Worm (Caenorhabditis elegans) whole organism, L4/young adult: ENCODE data around the gene fbxb-85.

Experiments used
- W03F9.2 ChIP-seq: fragments of 150-350 bp; optimal IDR thresholded peaks from 2 replicates; lab custom pipeline; 2014; ENCODE audit warnings: missing biosample characterization, missing genetic modification characterization
- dao-5 ChIP-seq: sonication (generic microtip); optimal IDR thresholded peaks from 2 replicates; lab custom pipeline; 2016; ENCODE audit warnings: missing genotype, missing genetic modification characterization, moderate library complexity, missing compliant biosample characterization
- him-1 ChIP-seq: sonication (generic microtip); optimal IDR thresholded peaks from 2 replicates; lab custom pipeline; 2016; ENCODE audit warnings: missing genotype, missing genetic modification reagents, missing genetic modification characterization, missing compliant biosample characterization

DNA sequence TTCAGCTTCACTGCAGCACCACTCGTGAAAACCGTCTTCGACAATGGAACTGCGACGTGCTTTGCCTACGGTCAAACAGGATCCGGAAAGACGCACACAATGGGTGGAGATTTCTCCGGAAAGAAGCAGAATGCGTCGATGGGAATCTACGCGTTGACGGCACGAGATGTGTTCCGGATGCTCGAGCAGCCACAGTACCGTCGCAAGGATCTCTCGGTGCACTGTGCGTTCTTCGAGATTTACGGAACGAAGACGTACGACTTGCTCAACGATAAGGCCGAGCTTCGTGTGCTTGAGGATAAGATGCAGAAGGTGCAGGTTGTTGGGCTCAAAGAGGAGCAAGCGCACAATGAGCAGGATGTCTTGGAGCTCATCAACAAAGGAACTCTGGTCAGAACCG, 39.2 kb downstream of the fbxb-85 start:
- TF ChIP-seq him-1 (tag; lab: Kevin White, UChicago): no peak
- no peak for TF ChIP-seq W03F9.2 (tag; lab: Kevin White, UChicago)
- no peak for TF ChIP-seq dao-5
